Fruit fly (Drosophila melanogaster): ENCODE measurements around the gene CG3309.
A peak's percentile ranks its signal among the peaks of the same experiment; 100 is the strongest.

CG3309 gene

DNA sequence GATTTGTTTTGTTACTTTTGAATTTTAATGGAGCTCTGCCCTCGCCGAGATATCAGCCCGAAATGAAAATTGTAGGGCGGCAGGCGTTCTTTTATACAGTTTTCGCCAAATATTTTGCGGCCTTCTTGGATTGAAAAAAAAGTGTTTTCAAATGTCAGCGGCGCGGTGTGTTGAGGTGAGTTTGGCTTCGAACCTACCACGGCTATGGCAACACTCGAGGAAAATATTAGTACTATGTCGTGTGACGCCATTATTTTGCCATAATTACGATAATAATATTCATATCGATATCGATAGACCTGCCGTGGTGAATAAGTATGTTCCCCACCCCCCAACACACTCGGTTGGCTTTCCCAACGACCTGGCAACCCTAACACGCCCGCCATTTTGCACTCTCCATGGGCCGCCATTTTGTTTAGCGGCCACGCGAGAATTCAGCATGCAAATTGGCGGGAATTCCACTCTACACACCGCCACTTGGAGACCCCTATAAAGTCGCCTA, 17.3 kb downstream of the CG3309 start, which contains the start of the genes TrxT and dhd (continued):
- TF ChIP-seq CG10366 (GFP tag; IDR thresholded peaks at IDR 0.05) (0 out of 2 replicates have a peak, but pooled peaks have one; percentile 18), CG7556 (GFP tag; optimal IDR thresholded peaks at IDR 0.05) (no peak), Chrac-16 (GFP tag; optimal IDR thresholded peaks at IDR 0.05) (no peak), wek (GFP tag; optimal IDR thresholded peaks at IDR 0.05) (no peak), stc (GFP tag; IDR thresholded peaks at IDR 0.05) (no peak), CG9876 (GFP tag; optimal IDR thresholded peaks at IDR 0.05) (no peak), E2f2 (GFP tag; IDR thresholded peaks at IDR 0.05) (peak; percentile 89), sima (GFP tag; optimal IDR thresholded peaks at IDR 0.05) (no peak), Bteb2 (GFP tag; optimal IDR thresholded peaks at IDR 0.05) (no peak), CG11723 (GFP tag; optimal IDR thresholded peaks at IDR 0.05) (no peak), CG32767 (GFP tag; IDR thresholded peaks at IDR 0.05) (no peak), CG17802 (tag; optimal IDR thresholded peaks at IDR 0.05) (peak; percentile 13), CG10543 (GFP tag; optimal IDR thresholded peaks at IDR 0.05) (no peak), Sox102F (GFP tag; optimal IDR thresholded peaks at IDR 0.05) (no peak), nom (GFP tag; optimal IDR thresholded peaks at IDR 0.05) (peak; percentile 27), CG17612 (GFP tag; IDR thresholded peaks at IDR 0.05) (no peak), CG2202 (tag; optimal IDR thresholded peaks at IDR 0.05) (no peak), so (GFP tag; IDR thresholded peaks at IDR 0.05) (peak; percentile 53; the same call in 1 of the 3 replicates), HLH4C (GFP tag; IDR thresholded peaks at IDR 0.05; ENCODE audit: partially characterized antibody) (peak; percentile 63; the same call in 2 of the 3 replicates), Sry-δ (GFP tag; optimal IDR thresholded peaks at IDR 0.05) (peak; percentile 63), CG9932 (GFP tag; IDR thresholded peaks at IDR 0.05) (peak; percentile 34; the same call in 1 of the 2 replicates), stwl (tag; optimal IDR thresholded peaks at IDR 0.05) (peak; percentile 85), rib (GFP tag; IDR thresholded peaks at IDR 0.05) (0 out of 2 replicates have a peak, but pooled peaks have one; percentile 43), lov (optimal IDR thresholded peaks at IDR 0.05) (no peak), lov (GFP tag; IDR thresholded peaks at IDR 0.05) (0 out of 3 replicates have a peak, but pooled peaks have one; percentile 40), BEAF-32 (GFP tag; optimal IDR thresholded peaks at IDR 0.05) (peak; percentile 45), Fer2 (tag; optimal IDR thresholded peaks at IDR 0.05) (no peak), sob (GFP tag; IDR thresholded peaks at IDR 0.05) (no peak; the same call in 1 of the 2 replicates), CG4360 (GFP tag; IDR thresholded peaks at IDR 0.05) (no peak), CG14441 (GFP tag; IDR thresholded peaks at IDR 0.05) (peak; percentile 37; the same call in 1 of the 2 replicates), CG13287 (GFP tag; IDR thresholded peaks at IDR 0.05; ENCODE audit: partially characterized antibody) (peak; percentile 77), hbn (GFP tag; IDR thresholded peaks at IDR 0.05; ENCODE audit: partially characterized antibody) (peak; percentile 46; the same call in 1 of the 2 replicates), CG17385 (GFP tag; optimal IDR thresholded peaks at IDR 0.05) (no peak), Six4 (GFP tag; optimal IDR thresholded peaks at IDR 0.05) (no peak), CG12299 (tag; optimal IDR thresholded peaks at IDR 0.05) (no peak), dati (GFP tag; IDR thresholded peaks at IDR 0.05) (no peak), CG3847 (GFP tag; IDR thresholded peaks at IDR 0.05) (peak; percentile 50; the same call in 1 of the 2 replicates), sna (GFP tag; IDR thresholded peaks at IDR 0.05; ENCODE audit: partially characterized antibody) (peak; percentile 59; the same call in 1 of the 2 replicates), CG16815 (GFP tag; optimal IDR thresholded peaks at IDR 0.05) (no peak), CG5180 (GFP tag; optimal IDR thresholded peaks at IDR 0.05) (no peak), tx (GFP tag; optimal IDR thresholded peaks at IDR 0.05) (no peak), PHDP (tag; optimal IDR thresholded peaks at IDR 0.05) (no peak), btn (GFP tag; optimal IDR thresholded peaks at IDR 0.05) (no peak), Sry-β (GFP tag; optimal IDR thresholded peaks at IDR 0.05) (no peak), MESR4 (GFP tag; optimal IDR thresholded peaks at IDR 0.05) (peak; percentile 5), CG15011 (GFP tag; optimal IDR thresholded peaks at IDR 0.05) (no peak), gro (GFP tag; optimal IDR thresholded peaks at IDR 0.05) (no peak), CG34422 (GFP tag; IDR thresholded peaks at IDR 0.05) (peak; percentile 45; the same call in 1 of the 3 replicates), crc (GFP tag; optimal IDR thresholded peaks at IDR 0.05) (no peak), CG6272 (GFP tag; IDR thresholded peaks at IDR 0.05) (peak; percentile 17; the same call in 1 of the 2 replicates)
